Fruit fly (Drosophila melanogaster) whole organism, wandering third instar larva: Measurements from ENCODE around the gene CG43355.

ENCODE experiments used
- Abd-B ChIP-seq: fragments of >200 bp; optimal IDR thresholded peaks from 2 replicates; lab custom pipeline; 2017; ENCODE audit warnings: missing biosample characterization, missing genetic modification characterization
- Dfd ChIP-seq: fragments of >200 bp; optimal IDR thresholded peaks from 2 replicates; lab custom pipeline; 2017; ENCODE audit warnings: missing biosample characterization, missing genetic modification characterization
- Myc ChIP-seq: fragments of >200 bp; optimal IDR thresholded peaks from 2 replicates; lab custom pipeline; 2017
- lola ChIP-seq: fragments of >200 bp; optimal IDR thresholded peaks from 2 replicates; lab custom pipeline; 2017; ENCODE audit warnings: missing biosample characterization, missing genetic modification characterization

- no peak for TF ChIP-seq lola (GFP tag; lab: Kevin White, UChicago)
- no peak for TF ChIP-seq Abd-B (GFP tag; lab: Kevin White, UChicago)
- TF ChIP-seq Dfd (GFP tag; lab: Kevin White, UChicago) = no peak
- TF ChIP-seq Myc (lab: Kevin White, UChicago) = no peak
These were observed 4.0 kb downstream of the CG43355 start for dm6 chr2L:11488465-11489037.
